Fruit fly (Drosophila melanogaster) whole organism, embryonic: ENCODE results near the gene Dh31.

Source experiments
- Ada2b ChIP-seq: fragments of 200-800 bp; sonication (Bioruptor generic); IDR thresholded peaks from 2 replicates; pipeline ENCODE4 v1.3.6; 2022; ENCODE audit warnings: missing biosample characterization, missing genetic modification characterization
- Adf1 ChIP-seq: fragments of 200-800 bp; sonication (Bioruptor generic); IDR thresholded peaks from 2 replicates; pipeline ENCODE4 v1.3.6; 2022; ENCODE audit warnings: missing biosample characterization, missing genetic modification characterization
- Antp ChIP-seq: fragments of 200-800 bp; sonication (Bioruptor generic); optimal IDR thresholded peaks from 3 replicates; lab custom pipeline; 2016; ENCODE audit warnings: missing biosample characterization, missing genetic modification characterization
- Atf6 ChIP-seq: fragments of 200-800 bp; sonication (Bioruptor generic); IDR thresholded peaks from 2 replicates; pipeline ENCODE4 v1.3.6; 2022; ENCODE audit warnings: missing biosample characterization, missing genetic modification characterization
- CG10654 ChIP-seq: fragments of 200-800 bp; sonication (Bioruptor generic); optimal IDR thresholded peaks from 2 replicates; lab custom pipeline; 2016; ENCODE audit warnings: missing biosample characterization, missing genetic modification characterization
- CG11247 ChIP-seq: fragments of 200-800 bp; sonication (Bioruptor generic); IDR thresholded peaks from 2 replicates; pipeline ENCODE4 v1.3.6; 2022; ENCODE audit warnings: missing biosample characterization, missing genetic modification characterization
- CG1233 ChIP-seq: fragments of 200-800 bp; sonication (Bioruptor generic); optimal IDR thresholded peaks from 4 replicates; lab custom pipeline; 2018; ENCODE audit warnings: missing biosample characterization, mild to moderate bottlenecking, missing genetic modification characterization
- CG12744 ChIP-seq: fragments of 200-800 bp; sonication (Bioruptor generic); optimal IDR thresholded peaks from 2 replicates; lab custom pipeline; 2016; ENCODE audit warnings: missing biosample characterization, missing genetic modification characterization
- CG12769 ChIP-seq: fragments of 200-800 bp; sonication (Bioruptor generic); optimal IDR thresholded peaks from 2 replicates; lab custom pipeline; 2019; ENCODE audit warnings: missing biosample characterization, mild to moderate bottlenecking, missing genetic modification characterization, moderate library complexity
- CG13296 ChIP-seq: fragments of 200-800 bp; sonication (Bioruptor generic); optimal IDR thresholded peaks from 3 replicates; lab custom pipeline; 2018; ENCODE audit warnings: missing biosample characterization, mild to moderate bottlenecking, missing genetic modification characterization
- CG14014 ChIP-seq: fragments of 200-800 bp; sonication (Bioruptor generic); IDR thresholded peaks from 2 replicates; pipeline ENCODE4 v1.3.6; 2022; ENCODE audit warnings: missing biosample characterization, missing genetic modification characterization
- CG1603 ChIP-seq: fragments of 200-800 bp; sonication (Bioruptor generic); optimal IDR thresholded peaks from 2 replicates; lab custom pipeline; 2019; ENCODE audit warnings: missing biosample characterization, mild to moderate bottlenecking, missing genetic modification characterization, moderate library complexity
- CG18011 ChIP-seq: fragments of 200-800 bp; sonication (Bioruptor generic); optimal IDR thresholded peaks from 2 replicates; lab custom pipeline; 2017; ENCODE audit warnings: missing biosample characterization, missing genetic modification characterization, mild to moderate bottlenecking, moderate library complexity, missing genotype
- CG2199 ChIP-seq: fragments of 200-800 bp; sonication (Bioruptor generic); IDR thresholded peaks from 3 replicates; pipeline ENCODE4 v1.3.6; 2022; ENCODE audit warnings: missing biosample characterization, missing genetic modification characterization
- CG32772 ChIP-seq: fragments of 200-800 bp; sonication (Bioruptor generic); IDR thresholded peaks from 2 replicates; pipeline ENCODE4 v1.3.6; 2022; ENCODE audit warnings: missing biosample characterization, missing genetic modification characterization
- CG33213 ChIP-seq: fragments of 200-800 bp; sonication (Bioruptor generic); optimal IDR thresholded peaks from 3 replicates; lab custom pipeline; 2016; ENCODE audit warnings: missing biosample characterization, missing genetic modification characterization
- CG3838 ChIP-seq: fragments of 200-800 bp; sonication (Bioruptor generic); optimal IDR thresholded peaks from 3 replicates; lab custom pipeline; 2016; ENCODE audit warnings: missing biosample characterization, missing genetic modification characterization
- CG4404 ChIP-seq: fragments of 200-800 bp; sonication (Bioruptor generic); IDR thresholded peaks from 2 replicates; pipeline ENCODE4 v1.3.6; 2022; ENCODE audit warnings: missing biosample characterization, missing genetic modification characterization
- CG4424 ChIP-seq: fragments of 200-800 bp; sonication (Bioruptor generic); optimal IDR thresholded peaks from 3 replicates; lab custom pipeline; 2016; ENCODE audit warnings: missing biosample characterization, missing genetic modification characterization
- CG4617 ChIP-seq: fragments of 200-800 bp; sonication (Bioruptor generic); optimal IDR thresholded peaks from 3 replicates; lab custom pipeline; 2016; ENCODE audit warnings: missing biosample characterization, missing genetic modification characterization, borderline replicate concordance
- CG4820 ChIP-seq: fragments of 200-800 bp; sonication (Bioruptor generic); optimal IDR thresholded peaks from 3 replicates; lab custom pipeline; 2016; ENCODE audit warnings: missing biosample characterization, missing genetic modification characterization
- CG9609 ChIP-seq: fragments of 200-800 bp; sonication (Bioruptor generic); optimal IDR thresholded peaks from 3 replicates; lab custom pipeline; 2016; ENCODE audit warnings: missing biosample characterization, missing genetic modification characterization
- CG9932 ChIP-seq: fragments of 200-800 bp; sonication (Bioruptor generic); IDR thresholded peaks from 2 replicates; pipeline ENCODE4 v1.3.6; 2022; ENCODE audit warnings: missing biosample characterization, missing genetic modification characterization
- CoRest ChIP-seq: fragments of 200-800 bp; sonication (Bioruptor generic); optimal IDR thresholded peaks from 3 replicates; lab custom pipeline; 2018; ENCODE audit warnings: missing biosample characterization, mild to moderate bottlenecking, missing genetic modification characterization, moderate library complexity
- D19A ChIP-seq: fragments of 200-800 bp; optimal IDR thresholded peaks from 3 replicates; lab custom pipeline; 2019; ENCODE audit warnings: missing biosample characterization, mild to moderate bottlenecking, missing genetic modification characterization, moderate library complexity
- Dbx ChIP-seq: fragments of 200-800 bp; sonication (Bioruptor generic); IDR thresholded peaks from 3 replicates; pipeline ENCODE4 v1.3.6; 2022; ENCODE audit warnings: missing biosample characterization, missing genetic modification characterization
- HLH4C ChIP-seq: fragments of 200-800 bp; sonication (Bioruptor generic); IDR thresholded peaks from 3 replicates; pipeline ENCODE4 v1.3.6; 2022; ENCODE audit warnings: missing biosample characterization, missing genetic modification characterization; ENCODE audit not compliant: partially characterized antibody
- Hmr ChIP-seq: fragments of 200-800 bp; sonication (Bioruptor generic); optimal IDR thresholded peaks from 3 replicates; lab custom pipeline; 2017; ENCODE audit warnings: mild to moderate bottlenecking, missing biosample characterization, missing genetic modification reagents, missing genetic modification characterization
- Hr39 ChIP-seq: fragments of >200 bp; optimal IDR thresholded peaks from 2 replicates; lab custom pipeline; 2017
- Kr ChIP-seq: fragments of 200-800 bp; sonication (Bioruptor generic); optimal IDR thresholded peaks from 2 replicates; lab custom pipeline; 2017; ENCODE audit warnings: missing biosample characterization, mild to moderate bottlenecking, missing genetic modification characterization
- Max ChIP-seq: fragments of 200-800 bp; sonication (Bioruptor generic); optimal IDR thresholded peaks from 2 replicates; lab custom pipeline; 2016; ENCODE audit warnings: missing biosample characterization, mild to moderate bottlenecking, missing genetic modification characterization
- Mes4 ChIP-seq: fragments of 200-800 bp; sonication (Bioruptor generic); optimal IDR thresholded peaks from 2 replicates; lab custom pipeline; 2016; ENCODE audit warnings: missing biosample characterization, missing genetic modification characterization
- Mrtf ChIP-seq: fragments of 200-800 bp; sonication (Bioruptor generic); IDR thresholded peaks from 3 replicates; pipeline ENCODE4 v1.3.6; 2022; ENCODE audit warnings: missing biosample characterization, missing genetic modification characterization
- NFAT ChIP-seq: fragments of 200-800 bp; sonication (Bioruptor generic); IDR thresholded peaks from 2 replicates; pipeline ENCODE4 v1.3.6; 2022; ENCODE audit warnings: missing biosample characterization, missing genetic modification characterization
- Rx ChIP-seq: fragments of 200-800 bp; sonication (Bioruptor generic); IDR thresholded peaks from 2 replicates; pipeline ENCODE4 v1.3.6; 2022; ENCODE audit warnings: missing biosample characterization, missing genetic modification characterization
- Side ChIP-seq: fragments of 200-800 bp; sonication (Bioruptor generic); optimal IDR thresholded peaks from 2 replicates; lab custom pipeline; 2016; ENCODE audit warnings: missing biosample characterization, missing genetic modification characterization
- chif ChIP-seq, 2 experiments: fragments of 200-800 bp; sonication (Bioruptor generic); optimal IDR thresholded peaks; 3 replicates each; lab custom pipeline; 2016; ENCODE audit warnings: missing biosample characterization in 2 of 2, missing genetic modification characterization in 2 of 2
- croc ChIP-seq: fragments of 200-800 bp; sonication (Bioruptor generic); conservative IDR thresholded peaks from 3 replicates; pipeline ENCODE4 v1.3.6; 2022; ENCODE audit warnings: missing biosample characterization, missing genetic modification characterization
- dati ChIP-seq: fragments of 200-800 bp; sonication (Bioruptor generic); IDR thresholded peaks from 2 replicates; pipeline ENCODE4 v1.3.6; 2022; ENCODE audit warnings: missing biosample characterization, missing genetic modification characterization
- disco-r ChIP-seq: fragments of 200-800 bp; sonication (Bioruptor generic); optimal IDR thresholded peaks from 2 replicates; lab custom pipeline; 2016; ENCODE audit warnings: missing biosample characterization, missing genetic modification characterization
- eyg ChIP-seq: fragments of 200-800 bp; sonication (Bioruptor generic); optimal IDR thresholded peaks from 3 replicates; lab custom pipeline; 2016; ENCODE audit warnings: missing biosample characterization, missing genetic modification characterization
- gce ChIP-seq: fragments of 200-800 bp; sonication (Bioruptor generic); IDR thresholded peaks from 3 replicates; pipeline ENCODE4 v1.3.6; 2022; ENCODE audit warnings: missing biosample characterization, missing genetic modification characterization
- lilli ChIP-seq: fragments of 200-800 bp; sonication (Bioruptor generic); optimal IDR thresholded peaks from 3 replicates; lab custom pipeline; 2016; ENCODE audit warnings: missing biosample characterization, missing genetic modification characterization
- nom ChIP-seq: fragments of 200-800 bp; sonication (Bioruptor generic); optimal IDR thresholded peaks from 2 replicates; lab custom pipeline; 2017; ENCODE audit warnings: missing biosample characterization, missing genetic modification characterization, mild to moderate bottlenecking, moderate library complexity, missing genetic modification reagents
- otp ChIP-seq: fragments of 200-800 bp; sonication (Bioruptor generic); IDR thresholded peaks from 3 replicates; pipeline ENCODE4, ENCODE4 v1.3.6; 2022; ENCODE audit warnings: missing biosample characterization, missing genetic modification characterization
- pros ChIP-seq: fragments of 200-800 bp; sonication (Bioruptor generic); optimal IDR thresholded peaks from 3 replicates; lab custom pipeline; 2019; ENCODE audit warnings: missing biosample characterization, mild to moderate bottlenecking, missing genetic modification characterization, moderate library complexity
- repo ChIP-seq: fragments of 200-800 bp; sonication (Bioruptor generic); optimal IDR thresholded peaks from 2 replicates; lab custom pipeline; 2016; ENCODE audit warnings: missing biosample characterization, missing genetic modification characterization
- sim ChIP-seq: fragments of 200-800 bp; sonication (Bioruptor generic); IDR thresholded peaks from 2 replicates; pipeline ENCODE4 v1.3.6; 2022; ENCODE audit warnings: missing biosample characterization, missing genetic modification characterization
- ssp ChIP-seq: fragments of 200-800 bp; sonication (Bioruptor generic); IDR thresholded peaks from 2 replicates; pipeline ENCODE4 v1.3.6; 2022; ENCODE audit warnings: missing biosample characterization, missing genetic modification characterization
- stc ChIP-seq: fragments of 200-800 bp; sonication (Bioruptor generic); IDR thresholded peaks from 2 replicates; pipeline ENCODE4 v1.3.6; 2022; ENCODE audit warnings: missing biosample characterization, missing genetic modification characterization
- tgo ChIP-seq: fragments of 200-800 bp; sonication (Bioruptor generic); IDR thresholded peaks from 3 replicates; pipeline ENCODE4 v1.3.6; 2022; ENCODE audit warnings: missing biosample characterization, missing genetic modification characterization
- trh ChIP-seq: fragments of 200-800 bp; sonication (Bioruptor generic); optimal IDR thresholded peaks from 2 replicates; lab custom pipeline; 2016; ENCODE audit warnings: missing biosample characterization, missing genetic modification characterization
- unc-4 ChIP-seq: fragments of 200-800 bp; sonication (Bioruptor generic); IDR thresholded peaks from 2 replicates; pipeline ENCODE4 v1.3.6; 2022; ENCODE audit warnings: missing biosample characterization, missing genetic modification characterization; ENCODE audit not compliant: partially characterized antibody

The Dh31 gene

DNA sequence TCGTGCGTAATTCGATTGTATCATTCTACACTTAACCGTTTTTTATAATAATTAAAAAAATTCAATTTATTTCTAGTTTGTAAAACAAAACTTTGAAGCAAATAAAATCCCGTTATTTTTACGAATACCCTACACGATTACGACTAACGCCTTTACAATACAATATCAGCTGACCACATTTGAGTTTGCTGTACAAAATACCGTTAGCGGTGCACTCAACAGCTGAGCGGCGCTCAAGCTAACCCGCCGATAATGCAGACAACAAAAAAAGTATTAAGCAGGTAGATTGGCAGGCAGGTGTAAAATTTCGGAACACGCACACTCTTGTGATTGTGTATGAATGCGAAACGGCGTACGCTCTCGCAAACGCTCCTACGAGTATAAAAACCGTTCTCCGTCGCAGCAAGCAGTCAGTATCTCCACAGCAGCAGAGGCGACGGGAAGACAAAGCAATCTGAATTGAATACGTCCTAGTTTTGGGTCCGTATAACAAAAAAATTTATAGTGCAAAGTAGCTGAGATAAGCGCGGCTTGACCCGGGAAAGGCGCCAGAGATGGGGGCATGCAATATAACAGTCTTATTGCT lies 15.2 kb upstream of the Dh31 start, which contains the start of gene Acer (continued):
- TF ChIP-seq Mrtf (GFP tag; lab: Robert Waterston, UW) (no peak), Adf1 (peak; percentile 44; the same call in 1 of the 2 replicates), CG9932 (GFP tag; lab: Robert Waterston, UW) (no peak), croc (GFP tag; lab: Robert Waterston, UW) (no peak), pros (GFP tag; lab: Kevin White, UChicago) (peak; percentile 66), CG12769 (tag; lab: Kevin White, UChicago) (no peak), otp (GFP tag; lab: Robert Waterston, UW) (no peak), CG4617 (GFP tag; lab: Kevin White, UChicago) (no peak), eyg (GFP tag; lab: Kevin White, UChicago) (no peak), gce (GFP tag; lab: Robert Waterston, UW) (no peak), CG1233 (GFP tag; lab: Kevin White, UChicago) (no peak), Side (GFP tag; lab: Kevin White, UChicago) (no peak), CG33213 (GFP tag; lab: Kevin White, UChicago) (no peak), stc (no peak), Ada2b (GFP tag; lab: Robert Waterston, UW) (no peak), CG32772 (GFP tag; lab: Robert Waterston, UW) (no peak), Hr39 (lab: Kevin White, UChicago) (no peak), Atf6 (GFP tag; lab: Robert Waterston, UW) (no peak), HLH4C (GFP tag; lab: Robert Waterston, UW) (no peak), NFAT (GFP tag; lab: Robert Waterston, UW) (no peak), Kr (GFP tag; lab: Kevin White, UChicago) (peak; percentile 24), repo (GFP tag; lab: Kevin White, UChicago) (no peak), CG13296 (GFP tag; lab: Kevin White, UChicago) (peak; percentile 22), Antp (GFP tag; lab: Kevin White, UChicago) (no peak), sim (GFP tag; lab: Robert Waterston, UW) (no peak), lilli (GFP tag; lab: Kevin White, UChicago) (no peak), CoRest (peak; percentile 32), tgo (GFP tag; lab: Robert Waterston, UW) (no peak; the same call in 2 of the 3 replicates), CG4404 (no peak), CG9609 (GFP tag; lab: Kevin White, UChicago) (no peak), dati (GFP tag; lab: Robert Waterston, UW) (no peak), CG1603 (tag; lab: Kevin White, UChicago) (no peak), CG12744 (GFP tag; lab: Kevin White, UChicago) (no peak), nom (peak; percentile 11), Dbx (GFP tag; lab: Robert Waterston, UW) (no peak), CG4424 (GFP tag; lab: Kevin White, UChicago) (no peak), CG4820 (GFP tag; lab: Kevin White, UChicago) (no peak), CG3838 (no peak), Mes4 (GFP tag; lab: Kevin White, UChicago) (no peak), CG2199 (no peak), unc-4 (GFP tag; lab: Robert Waterston, UW) (0 out of 2 replicates have a peak, but pooled peaks have one; percentile 35), Hmr (GFP tag; lab: Kevin White, UChicago) (no peak), disco-r (GFP tag; lab: Kevin White, UChicago) (no peak), Rx (GFP tag; lab: Robert Waterston, UW) (no peak), D19A (tag; lab: Kevin White, UChicago) (peak; percentile 40), CG10654 (GFP tag; lab: Kevin White, UChicago) (no peak), Max (no peak), chif (GFP tag; optimal IDR thresholded peaks at IDR 0.05; lab: Kevin White, UChicago) (no peak), CG14014 (GFP tag; lab: Robert Waterston, UW) (no peak), CG18011 (no peak), trh (GFP tag; lab: Kevin White, UChicago) (no peak), CG11247 (GFP tag; lab: Robert Waterston, UW) (no peak), ssp (GFP tag; lab: Robert Waterston, UW) (no peak)
